Worm (Caenorhabditis elegans) whole organism, L1 larva: ENCODE measurements around the gene sulp-5.

ENCODE experiments used
- blmp-1 ChIP-seq: fragments of 150-350 bp; optimal IDR thresholded peaks from 2 replicates; lab custom pipeline; 2014; ENCODE audit warnings: missing biosample characterization, missing genetic modification characterization
- ces-1 ChIP-seq: fragments of 150-350 bp; optimal IDR thresholded peaks from 2 replicates; lab custom pipeline; 2014; ENCODE audit warnings: missing biosample characterization, missing genetic modification reagents, missing genetic modification characterization
- elt-2 ChIP-seq: sonication (generic microtip); optimal IDR thresholded peaks from 2 replicates; lab custom pipeline; 2016; ENCODE audit warnings: missing genetic modification characterization, mild to moderate bottlenecking, inconsistent platforms, missing compliant biosample characterization, missing genetic modification reagents
- ets-5 ChIP-seq: fragments of 200-800 bp; sonication (Bioruptor generic); IDR thresholded peaks from 2 replicates; pipeline ENCODE4 v1.3.6; 2022; ENCODE audit warnings: missing genetic modification characterization, missing compliant biosample characterization
- fkh-4 ChIP-seq: sonication (generic microtip); optimal IDR thresholded peaks from 2 replicates; lab custom pipeline; 2016; ENCODE audit warnings: missing compliant biosample characterization, missing genetic modification characterization, borderline replicate concordance
- fkh-8 ChIP-seq: sonication (generic microtip); optimal IDR thresholded peaks from 2 replicates; lab custom pipeline; 2016; ENCODE audit warnings: mild to moderate bottlenecking, missing genetic modification characterization, missing compliant biosample characterization
- grh-1 ChIP-seq: fragments of 200-800 bp; sonication (Bioruptor generic); IDR thresholded peaks from 2 replicates; pipeline ENCODE4 v1.3.6; 2022; ENCODE audit warnings: missing genetic modification reagents, missing genetic modification characterization, missing compliant biosample characterization
- lin-15B ChIP-seq: fragments of 150-350 bp; sonication (generic microtip); optimal IDR thresholded peaks from 3 replicates; lab custom pipeline; 2014; ENCODE audit warnings: missing biosample characterization, missing genetic modification characterization
- lir-3 ChIP-seq: sonication (generic microtip); optimal IDR thresholded peaks from 2 replicates; lab custom pipeline; 2016; ENCODE audit warnings: mild to moderate bottlenecking, missing genetic modification characterization, moderate library complexity, missing compliant biosample characterization; ENCODE audit not compliant: poor library complexity
- nhr-12 ChIP-seq: sonication (generic microtip); optimal IDR thresholded peaks from 2 replicates; lab custom pipeline; 2017; ENCODE audit warnings: missing biosample characterization, missing genetic modification characterization
- nhr-28 ChIP-seq: fragments of 150-350 bp; optimal IDR thresholded peaks from 2 replicates; lab custom pipeline; 2014; ENCODE audit warnings: missing biosample characterization, missing genetic modification characterization
- nhr-71 ChIP-seq: sonication (generic microtip); optimal IDR thresholded peaks from 2 replicates; lab custom pipeline; 2016; ENCODE audit warnings: mild to moderate bottlenecking, missing genetic modification characterization, moderate library complexity, missing compliant biosample characterization
- skn-1 ChIP-seq: fragments of 150-350 bp; optimal IDR thresholded peaks from 2 replicates; lab custom pipeline; 2014; ENCODE audit warnings: missing biosample characterization, missing genetic modification characterization
- swsn-7 ChIP-seq: sonication (generic microtip); optimal IDR thresholded peaks from 2 replicates; lab custom pipeline; 2016; ENCODE audit warnings: missing genetic modification characterization, missing compliant biosample characterization

Gene sulp-5

DNA sequence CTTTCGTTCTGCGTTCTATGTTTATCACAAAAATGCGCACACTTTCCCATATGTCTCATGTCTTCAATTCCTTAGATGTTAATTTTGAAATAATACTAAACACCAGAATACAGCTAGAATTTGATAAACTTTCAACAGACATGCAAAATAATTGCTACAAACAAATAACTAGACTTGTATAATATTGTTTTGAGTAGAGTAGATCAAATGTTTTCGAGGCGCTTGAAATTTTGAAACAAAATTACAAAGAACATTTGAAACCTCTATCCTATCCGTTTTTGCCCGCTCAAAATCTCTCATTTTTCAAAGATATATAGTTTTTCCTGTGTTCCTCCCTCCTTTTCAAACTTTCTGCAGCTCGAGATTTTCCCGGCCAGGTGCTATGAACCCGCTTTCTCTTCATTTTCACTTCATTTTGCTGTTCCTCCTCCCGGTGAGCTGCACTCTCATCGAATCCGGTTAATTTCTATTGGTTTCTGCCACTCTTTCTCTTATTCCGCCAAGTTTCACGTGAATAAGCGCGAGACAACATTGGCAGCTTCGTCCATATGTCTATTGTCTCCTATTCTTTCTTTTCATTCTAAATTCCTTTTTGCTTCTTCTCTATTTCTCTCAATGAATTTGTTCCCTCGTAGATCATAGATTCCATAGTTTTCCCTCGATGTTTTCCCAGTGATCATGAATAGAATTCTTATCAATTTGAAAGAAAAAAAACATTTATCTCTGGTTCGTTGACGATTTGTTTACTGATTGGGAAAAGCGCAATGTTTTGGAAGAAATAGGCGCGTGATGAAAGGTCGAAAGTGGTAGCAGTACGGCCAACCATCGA is 42.1 kb downstream of the sulp-5 start (continued):
- TF ChIP-seq lin-15B (tag; lab: Kevin White, UChicago) = no peak
- peak; percentile 56 for TF ChIP-seq blmp-1 (tag; lab: Kevin White, UChicago)
- peak; percentile 17 for TF ChIP-seq skn-1 (tag; lab: Kevin White, UChicago)
- TF ChIP-seq swsn-7 (tag; lab: Kevin White, UChicago) = no peak
- no peak for TF ChIP-seq lir-3 (tag; lab: Kevin White, UChicago)
- TF ChIP-seq ces-1 (GFP tag; lab: Kevin White, UChicago) = no peak
- no peak for TF ChIP-seq nhr-28 (tag; lab: Kevin White, UChicago)
- TF ChIP-seq, all 84 proteins: peak for 15

DNA sequence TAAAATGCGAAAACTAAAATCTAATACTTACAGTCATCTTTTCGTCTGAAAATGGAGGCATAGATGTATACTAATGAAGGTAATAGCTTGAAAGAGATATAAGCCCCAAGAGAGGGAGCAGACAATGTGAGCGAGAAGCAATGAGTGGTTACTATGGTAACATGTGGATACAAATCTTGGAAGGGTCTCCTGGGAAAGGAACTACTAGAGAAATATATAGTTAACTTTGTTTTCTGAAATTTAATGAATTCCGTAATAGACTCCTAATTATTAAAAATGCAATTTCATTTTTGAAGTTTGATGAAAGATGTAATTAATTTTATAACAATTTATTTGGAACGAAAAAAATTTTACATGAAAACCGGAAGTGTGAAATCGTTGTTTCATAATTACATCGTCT is 47.5 kb downstream of the sulp-5 start, which contains the start of gene osm-6:
Gene osm-6 (minus strand): TSS at position 101 of the 400 bp plus-strand sequence.
- no peak for TF ChIP-seq elt-2 (tag; lab: Kevin White, UChicago)
- peak; percentile 2 for TF ChIP-seq nhr-71 (tag; lab: Kevin White, UChicago)
- TF ChIP-seq nhr-28 (tag; lab: Kevin White, UChicago) = no peak
- TF ChIP-seq fkh-8 (tag; lab: Kevin White, UChicago) = peak; percentile 46
- TF ChIP-seq nhr-12 = no peak

DNA sequence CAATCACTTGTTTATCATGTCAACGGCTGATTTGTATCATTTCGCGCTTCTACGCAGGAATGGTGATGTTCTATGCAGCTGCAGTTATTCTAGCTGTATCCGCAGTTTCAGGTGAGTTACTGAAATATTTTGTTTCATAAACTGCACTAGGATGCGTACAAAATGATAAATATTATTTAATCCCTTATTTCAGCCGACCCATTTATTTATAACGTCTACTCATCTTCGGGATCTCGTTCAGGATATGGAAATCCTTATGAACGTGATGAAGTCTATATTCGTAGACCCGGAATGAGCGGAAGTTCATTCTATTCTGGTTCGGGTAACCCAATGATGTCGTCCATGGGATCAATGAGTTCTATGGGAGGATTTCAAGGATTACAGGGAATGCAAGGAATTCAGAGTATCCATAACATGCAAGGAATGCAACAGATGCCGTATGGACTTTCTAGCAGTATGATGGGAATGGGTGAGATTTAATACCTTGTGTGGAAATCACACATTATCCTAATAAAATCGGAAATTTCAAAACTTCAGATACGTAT is 49.3 kb downstream of the sulp-5 start, which contains the start of gene F58H1.2:
Gene F58H1.2 (plus strand): TSS at position 51 of the 545 bp plus-strand sequence.
- no peak for TF ChIP-seq grh-1
- TF ChIP-seq blmp-1 (tag; lab: Kevin White, UChicago) = no peak
- no peak for TF ChIP-seq fkh-4 (tag; lab: Kevin White, UChicago)
- TF ChIP-seq ets-5 (GFP tag; lab: Robert Waterston, UW) = no peak
